Worm (Caenorhabditis elegans) whole organism, L4 larva: ENCODE data around the gene AH6.17.

Experiments
- F10B5.3 ChIP-seq: sonication (generic microtip); optimal IDR thresholded peaks from 2 replicates; lab custom pipeline; 2016; ENCODE audit warnings: mild to moderate bottlenecking, missing genetic modification characterization, missing compliant biosample characterization
- Y5F2A.4 ChIP-seq: fragments of 200-800 bp; sonication (Bioruptor generic); optimal IDR thresholded peaks from 2 replicates; lab custom pipeline; 2018; ENCODE audit warnings: mild to moderate bottlenecking, missing genetic modification characterization, missing compliant biosample characterization
- ceh-62 ChIP-seq: sonication (generic microtip); optimal IDR thresholded peaks from 2 replicates; lab custom pipeline; 2017; ENCODE audit warnings: missing biosample characterization, missing genetic modification characterization
- egl-43 ChIP-seq: fragments of 200-800 bp; sonication (Bioruptor generic); IDR thresholded peaks from 2 replicates; pipeline ENCODE4 v1.3.6; 2022; ENCODE audit warnings: missing genetic modification reagents, missing genetic modification characterization, missing compliant biosample characterization
- hif-1 ChIP-seq, 2 experiments: sonication (generic microtip); optimal IDR thresholded peaks; 2 replicates each; lab custom pipeline; 2016 to 2017; ENCODE audit warnings: missing compliant biosample characterization in 2 of 2, missing genetic modification characterization in 2 of 2, missing genetic modification reagents in 2 of 2, missing genotype in 2 of 2, mild to moderate bottlenecking in 1 of 2
- madf-5 ChIP-seq, 2 experiments: fragments of 200-800 bp; sonication (Bioruptor generic); IDR thresholded peaks; 2 replicates each; pipeline ENCODE4 v1.3.6; 2022; ENCODE audit warnings: missing compliant biosample characterization in 2 of 2, missing genetic modification characterization in 2 of 2
- mep-1 ChIP-seq: fragments of 150-350 bp; sonication (generic microtip); optimal IDR thresholded peaks from 3 replicates; lab custom pipeline; 2014; ENCODE audit warnings: missing biosample characterization, missing genetic modification characterization
- nhr-11 ChIP-seq: fragments of 150-350 bp; optimal IDR thresholded peaks from 2 replicates; lab custom pipeline; 2014; ENCODE audit warnings: missing biosample characterization, missing genetic modification characterization
- nhr-25 ChIP-seq: sonication (generic microtip); optimal IDR thresholded peaks from 2 replicates; lab custom pipeline; 2017; ENCODE audit warnings: missing genetic modification characterization, mild to moderate bottlenecking, missing compliant biosample characterization, antibody characterized with exemption, moderate library complexity, borderline replicate concordance; ENCODE audit not compliant: insufficient read depth
- nhr-28 ChIP-seq: fragments of 150-350 bp; optimal IDR thresholded peaks from 2 replicates; lab custom pipeline; 2014; ENCODE audit warnings: missing biosample characterization, missing genetic modification characterization
- set-16 ChIP-seq: fragments of 200-800 bp; sonication (Bioruptor generic); IDR thresholded peaks from 2 replicates; pipeline ENCODE4 v1.3.6; 2022; ENCODE audit warnings: missing genetic modification reagents, missing genetic modification characterization, missing compliant biosample characterization
- snpc-4 ChIP-seq: fragments of 150-350 bp; optimal IDR thresholded peaks from 2 replicates; lab custom pipeline; 2014; ENCODE audit warnings: missing biosample characterization, missing genetic modification characterization
- tra-1 ChIP-seq: fragments of 200-800 bp; sonication (Bioruptor generic); IDR thresholded peaks from 2 replicates; pipeline ENCODE4 v1.3.6; 2022; ENCODE audit warnings: missing genetic modification reagents, missing genetic modification characterization, missing compliant biosample characterization
- unc-130 ChIP-seq: sonication (generic microtip); optimal IDR thresholded peaks from 2 replicates; lab custom pipeline; 2016; ENCODE audit warnings: missing genetic modification reagents, missing genetic modification characterization, missing compliant biosample characterization

DNA sequence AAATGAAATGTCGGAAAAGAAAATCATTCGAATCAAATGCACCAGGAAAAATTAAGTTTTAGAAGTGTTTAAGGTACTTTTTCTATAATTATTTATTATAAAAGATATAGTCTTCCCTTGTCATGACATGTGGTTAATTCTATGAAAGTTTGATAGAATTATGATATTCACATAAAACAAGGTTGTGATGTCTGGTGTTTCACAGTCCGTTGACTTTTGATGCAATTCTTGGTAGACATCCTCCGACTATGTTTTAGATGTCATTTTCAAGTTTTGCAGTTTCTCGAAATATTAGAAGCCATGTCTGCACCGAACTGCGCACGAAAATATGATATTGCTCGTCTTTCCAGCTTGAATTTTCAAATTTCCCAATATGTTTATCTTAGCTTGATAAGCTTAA, 21.4 kb downstream of the AH6.17 start, which contains the start of gene sra-7:
- no peak for TF ChIP-seq nhr-11 (tag; lab: Kevin White, UChicago)
- no peak for TF ChIP-seq nhr-25 (tag; lab: Kevin White, UChicago)
- no peak for TF ChIP-seq snpc-4 (tag; lab: Kevin White, UChicago)
- no peak for TF ChIP-seq egl-43 (GFP tag; lab: Robert Waterston, UW)
- TF ChIP-seq tra-1 (GFP tag; lab: Robert Waterston, UW), result no peak
- TF ChIP-seq ceh-62, result no peak
- TF ChIP-seq mep-1 (tag; lab: Kevin White, UChicago), result no peak
- no peak for TF ChIP-seq madf-5 (GFP tag; IDR thresholded peaks at IDR 0.05; lab: Robert Waterston, UW)
- TF ChIP-seq unc-130 (GFP tag; lab: Kevin White, UChicago), result no peak
- no peak for TF ChIP-seq hif-1 (tag; optimal IDR thresholded peaks at IDR 0.05; lab: Kevin White, UChicago)
- no peak for TF ChIP-seq nhr-28
- no peak for TF ChIP-seq Y5F2A.4 (GFP tag; lab: Kevin White, UChicago)
- no peak for TF ChIP-seq set-16 (GFP tag; lab: Robert Waterston, UW)
- no peak for TF ChIP-seq F10B5.3 (tag; lab: Kevin White, UChicago)
